Worm (Caenorhabditis elegans) whole organism, L4 larva: ENCODE measurements around the gene nhr-186.
A peak's percentile ranks its signal among the peaks of the same experiment; 100 is the strongest.

Experiments used
- R02D3.7 ChIP-seq: fragments of 150-350 bp; sonication (generic microtip); optimal IDR thresholded peaks from 3 replicates; lab custom pipeline; 2014; ENCODE audit warnings: missing biosample characterization, missing genetic modification characterization
- Y48G9A.11 ChIP-seq: fragments of 200-800 bp; sonication (Bioruptor generic); IDR thresholded peaks from 2 replicates; pipeline ENCODE4 v1.3.6; 2022; ENCODE audit warnings: missing genetic modification reagents, missing genetic modification characterization, missing compliant biosample characterization
- Y75B8A.6 ChIP-seq: fragments of 200-800 bp; sonication (Bioruptor generic); IDR thresholded peaks from 2 replicates; pipeline ENCODE4 v1.3.6; 2022; ENCODE audit warnings: missing genetic modification reagents, missing genetic modification characterization, missing compliant biosample characterization
- ZK337.2 ChIP-seq: fragments of 200-800 bp; sonication (Bioruptor generic); IDR thresholded peaks from 2 replicates; pipeline ENCODE4 v1.3.6; 2022; ENCODE audit warnings: missing genetic modification reagents, missing genetic modification characterization, missing compliant biosample characterization
- ZK546.5 ChIP-seq, 2 experiments: sonication (generic microtip); optimal IDR thresholded peaks; 2 replicates each; lab custom pipeline; 2017; ENCODE audit warnings: missing biosample characterization in 2 of 2, missing genetic modification characterization in 2 of 2
- aha-1 ChIP-seq: fragments of 150-350 bp; peaks from one replicate; lab custom pipeline; 2014; ENCODE audit warnings: missing biosample characterization, missing genetic modification characterization
- aly-2 ChIP-seq: sonication (generic microtip); optimal IDR thresholded peaks from 2 replicates; lab custom pipeline; 2018; ENCODE audit warnings: missing biosample characterization, missing genetic modification characterization
- ama-1 ChIP-seq: fragments of 150-350 bp; optimal IDR thresholded peaks from 2 replicates; lab custom pipeline; 2014; ENCODE audit warnings: inconsistent platforms, mixed read lengths
- arid-1 ChIP-seq: fragments of 200-800 bp; sonication (Bioruptor generic); conservative IDR thresholded peaks from 2 replicates; pipeline ENCODE4 v1.3.6; 2022; ENCODE audit warnings: missing genetic modification reagents, missing genetic modification characterization, missing compliant biosample characterization
- attf-4 ChIP-seq: sonication (generic microtip); optimal IDR thresholded peaks from 3 replicates; lab custom pipeline; 2017; ENCODE audit warnings: missing biosample characterization, missing genetic modification characterization
- ceh-32 ChIP-seq: sonication (generic microtip); optimal IDR thresholded peaks from 2 replicates; lab custom pipeline; 2016; ENCODE audit warnings: mild to moderate bottlenecking, missing genetic modification characterization, missing compliant biosample characterization; ENCODE audit not compliant: poor library complexity
- ceh-44 ChIP-seq: fragments of 200-800 bp; sonication (Bioruptor generic); IDR thresholded peaks from 2 replicates; pipeline ENCODE4 v1.3.6; 2022; ENCODE audit warnings: missing genetic modification reagents, missing genetic modification characterization, missing compliant biosample characterization
- ceh-62 ChIP-seq: sonication (generic microtip); optimal IDR thresholded peaks from 2 replicates; lab custom pipeline; 2017; ENCODE audit warnings: missing biosample characterization, missing genetic modification characterization
- ces-1 ChIP-seq: fragments of 150-350 bp; sonication (generic microtip); optimal IDR thresholded peaks from 4 replicates; lab custom pipeline; 2014; ENCODE audit warnings: missing biosample characterization, missing genetic modification reagents, missing genetic modification characterization
- dmd-6 ChIP-seq: fragments of 200-800 bp; sonication (Bioruptor generic); IDR thresholded peaks from 2 replicates; pipeline ENCODE4 v1.3.6; 2022; ENCODE audit warnings: missing genetic modification reagents, missing genetic modification characterization, missing compliant biosample characterization
- dmd-8 ChIP-seq: fragments of 200-800 bp; sonication (Bioruptor generic); IDR thresholded peaks from 2 replicates; pipeline ENCODE4 v1.3.6; 2022; ENCODE audit warnings: missing genetic modification characterization, missing compliant biosample characterization
- dpl-1 ChIP-seq: fragments of 150-350 bp; optimal IDR thresholded peaks from 2 replicates; lab custom pipeline; 2014; ENCODE audit warnings: missing biosample characterization, missing genetic modification reagents, missing genetic modification characterization
- hif-1 ChIP-seq, 2 experiments: sonication (generic microtip); optimal IDR thresholded peaks; 2 replicates each; lab custom pipeline; 2016 to 2017; ENCODE audit warnings: missing compliant biosample characterization in 2 of 2, missing genetic modification characterization in 2 of 2, missing genetic modification reagents in 2 of 2, missing genotype in 2 of 2, mild to moderate bottlenecking in 1 of 2
- hlh-11 ChIP-seq: fragments of 200-800 bp; sonication (Bioruptor generic); optimal IDR thresholded peaks from 2 replicates; lab custom pipeline; 2018; ENCODE audit warnings: mild to moderate bottlenecking, missing genetic modification characterization, missing compliant biosample characterization
- jun-1 ChIP-seq: fragments of 150-350 bp; optimal IDR thresholded peaks from 2 replicates; lab custom pipeline; 2014; ENCODE audit warnings: missing biosample characterization, missing genetic modification reagents, missing genetic modification characterization
- lin-1 ChIP-seq: fragments of 200-800 bp; sonication (Bioruptor generic); IDR thresholded peaks from 2 replicates; pipeline ENCODE4 v1.3.6; 2022; ENCODE audit warnings: missing genetic modification reagents, missing genetic modification characterization, missing compliant biosample characterization
- lin-29 ChIP-seq: fragments of 200-800 bp; sonication (Bioruptor generic); IDR thresholded peaks from 2 replicates; pipeline ENCODE4 v1.3.6; 2022; ENCODE audit warnings: missing genetic modification reagents, missing genetic modification characterization, missing compliant biosample characterization
- madf-9 ChIP-seq: fragments of 200-800 bp; sonication (Bioruptor generic); conservative IDR thresholded peaks from 2 replicates; pipeline ENCODE4 v1.3.6; 2022; ENCODE audit warnings: missing genetic modification reagents, missing genetic modification characterization, missing compliant biosample characterization
- mdt-29 ChIP-seq: fragments of 200-800 bp; sonication (Bioruptor generic); IDR thresholded peaks from 2 replicates; pipeline ENCODE4 v1.3.6; 2022; ENCODE audit warnings: missing genetic modification reagents, missing genetic modification characterization, missing compliant biosample characterization
- mep-1 ChIP-seq: fragments of 150-350 bp; sonication (generic microtip); optimal IDR thresholded peaks from 3 replicates; lab custom pipeline; 2014; ENCODE audit warnings: missing biosample characterization, missing genetic modification characterization
- mxl-3 ChIP-seq: fragments of 200-800 bp; sonication (Bioruptor generic); optimal IDR thresholded peaks from 2 replicates; lab custom pipeline; 2018; ENCODE audit warnings: mild to moderate bottlenecking, missing genetic modification characterization, missing compliant biosample characterization
- nhr-102 ChIP-seq: sonication (generic microtip); optimal IDR thresholded peaks from 2 replicates; lab custom pipeline; 2016; ENCODE audit warnings: mild to moderate bottlenecking, missing genetic modification characterization, moderate library complexity, missing compliant biosample characterization
- nhr-111 ChIP-seq: fragments of 200-800 bp; sonication (Bioruptor generic); optimal IDR thresholded peaks from 2 replicates; lab custom pipeline; 2018; ENCODE audit warnings: mild to moderate bottlenecking, missing genetic modification characterization, missing compliant biosample characterization
- nhr-25 ChIP-seq: sonication (generic microtip); optimal IDR thresholded peaks from 2 replicates; lab custom pipeline; 2017; ENCODE audit warnings: missing genetic modification characterization, mild to moderate bottlenecking, missing compliant biosample characterization, antibody characterized with exemption, moderate library complexity, borderline replicate concordance; ENCODE audit not compliant: insufficient read depth
- nhr-28 ChIP-seq: fragments of 150-350 bp; optimal IDR thresholded peaks from 2 replicates; lab custom pipeline; 2014; ENCODE audit warnings: missing biosample characterization, missing genetic modification characterization
- nhr-48 ChIP-seq: sonication (generic microtip); optimal IDR thresholded peaks from 2 replicates; lab custom pipeline; 2016; ENCODE audit warnings: mild to moderate bottlenecking, missing genetic modification characterization, missing compliant biosample characterization
- nhr-77 ChIP-seq: fragments of 150-350 bp; optimal IDR thresholded peaks from 2 replicates; lab custom pipeline; 2014; ENCODE audit warnings: missing biosample characterization, missing genetic modification characterization
- php-3 ChIP-seq: fragments of 200-800 bp; sonication (Bioruptor generic); IDR thresholded peaks from 2 replicates; pipeline ENCODE4 v1.3.6; 2022; ENCODE audit warnings: missing genetic modification reagents, missing genetic modification characterization, missing compliant biosample characterization
- unc-62 ChIP-seq, 3 experiments: fragments of 150-350 bp in 1 of 3; sonication (generic microtip); optimal IDR thresholded peaks in 2 of 3; peaks in 1 of 3; 1 replicate in 1 of 3; 2 replicates in 2 of 3; lab custom pipeline; 2014 to 2017; ENCODE audit warnings: missing biosample characterization in 3 of 3, missing genetic modification characterization in 3 of 3, missing genetic modification reagents in 3 of 3, missing genotype in 1 of 3
- zag-1 ChIP-seq: fragments of 150-350 bp; optimal IDR thresholded peaks from 2 replicates; lab custom pipeline; 2014; ENCODE audit warnings: missing biosample characterization, missing genetic modification characterization
- ztf-11 ChIP-seq: fragments of 150-350 bp; optimal IDR thresholded peaks from 2 replicates; lab custom pipeline; 2014; ENCODE audit warnings: missing biosample characterization, missing genetic modification characterization

Gene nhr-186

ce11 chrV:3854847-3855246 lies at the start of gene nhr-186:
Gene nhr-186, minus strand, starts transcription at chrV:3854947.
- no peak for TF ChIP-seq php-3 (GFP tag; lab: Robert Waterston, UW)
- no peak for TF ChIP-seq dmd-6 (GFP tag; lab: Robert Waterston, UW)
- TF ChIP-seq dmd-8 (GFP tag; lab: Robert Waterston, UW): no peak
- no peak for TF ChIP-seq ZK546.5 (tag; optimal IDR thresholded peaks at IDR 0.05; lab: Kevin White, UChicago)
- TF ChIP-seq aly-2 (tag; lab: Kevin White, UChicago): no peak
- no peak for TF ChIP-seq nhr-28 (tag; lab: Kevin White, UChicago)
- no peak for TF ChIP-seq R02D3.7 (tag; lab: Kevin White, UChicago)
- TF ChIP-seq madf-9: no peak
- TF ChIP-seq ces-1 (GFP tag; lab: Kevin White, UChicago): no peak
- TF ChIP-seq ama-1 (lab: Kevin White, UChicago): no peak
- no peak for TF ChIP-seq nhr-25 (tag; lab: Kevin White, UChicago)
- no peak for TF ChIP-seq ceh-32
- no peak for TF ChIP-seq mep-1
- no peak for TF ChIP-seq attf-4
- TF ChIP-seq zag-1 (tag; lab: Kevin White, UChicago): no peak
- no peak for TF ChIP-seq ceh-44 (GFP tag; lab: Robert Waterston, UW)
- no peak for TF ChIP-seq nhr-111 (GFP tag; lab: Kevin White, UChicago)
- TF ChIP-seq jun-1 (tag; lab: Kevin White, UChicago): no peak
- TF ChIP-seq Y48G9A.11: no peak

- TF ChIP-seq unc-62 (GFP tag; optimal IDR thresholded peaks at IDR 0.05 in 1 of 2; lab: Kevin White, UChicago) (peak in 1 of 2 experiments; percentile 93), unc-62 (tag; optimal IDR thresholded peaks at IDR 0.05; lab: Kevin White, UChicago) (no peak), dpl-1 (no peak), nhr-111 (GFP tag; lab: Kevin White, UChicago) (no peak), aha-1 (tag; lab: Kevin White, UChicago) (no peak), lin-1 (no peak)
These were observed 48.7 kb upstream of the nhr-186 start for ce11 chrV:3903424-3903823.

ce11 chrV:3902458-3903157 lies 47.9 kb upstream of the nhr-186 start, which contains the start of the genes str-229 and srh-190:
Gene str-229, minus strand, starts transcription at chrV:3902558.
Gene srh-190, plus strand, starts transcription at chrV:3903107.
- TF ChIP-seq unc-62 (GFP tag; optimal IDR thresholded peaks at IDR 0.05 in 1 of 2; lab: Kevin White, UChicago) (no peak), unc-62 (tag; optimal IDR thresholded peaks at IDR 0.05; lab: Kevin White, UChicago) (no peak), dpl-1 (no peak), nhr-102 (tag; lab: Kevin White, UChicago) (no peak), hif-1 (tag; optimal IDR thresholded peaks at IDR 0.05; lab: Kevin White, UChicago) (no peak), Y75B8A.6 (GFP tag; lab: Robert Waterston, UW) (no peak), ceh-62 (tag; lab: Kevin White, UChicago) (no peak), arid-1 (GFP tag; lab: Robert Waterston, UW) (no peak), ztf-11 (tag; lab: Kevin White, UChicago) (no peak), nhr-77 (tag; lab: Kevin White, UChicago) (no peak), nhr-48 (tag; lab: Kevin White, UChicago) (no peak), hlh-11 (tag; lab: Kevin White, UChicago) (no peak)

- TF ChIP-seq mxl-3 (GFP tag; lab: Kevin White, UChicago): no peak
- no peak for TF ChIP-seq R02D3.7 (tag; lab: Kevin White, UChicago)
- TF ChIP-seq lin-29: no peak
- no peak for TF ChIP-seq ZK337.2 (GFP tag; lab: Robert Waterston, UW)
- TF ChIP-seq mdt-29 (GFP tag; lab: Robert Waterston, UW): no peak
- no peak for TF ChIP-seq dmd-8 (GFP tag; lab: Robert Waterston, UW)
These were observed 45.4 kb upstream of the nhr-186 start, which contains the start of gene irld-22 for ce11 chrV:3900102-3900501. Gene irld-22, minus strand, starts transcription at chrV:3900202.
